Fruit fly (Drosophila melanogaster) whole organism, embryonic: ENCODE results near the gene CG42671.
A peak's percentile ranks its signal among the peaks of the same experiment; 100 is the strongest.

Source experiments
- ATbp ChIP-seq: fragments of 200-800 bp; sonication (Bioruptor generic); optimal IDR thresholded peaks from 2 replicates; lab custom pipeline; 2017; ENCODE audit warnings: missing biosample characterization, mild to moderate bottlenecking, missing genetic modification characterization, missing genetic modification reagents
- Adf1 ChIP-seq: fragments of 200-800 bp; sonication (Bioruptor generic); IDR thresholded peaks from 2 replicates; pipeline ENCODE4 v1.3.6; 2022; ENCODE audit warnings: missing biosample characterization, missing genetic modification characterization
- BtbVII ChIP-seq: fragments of 200-800 bp; sonication (Bioruptor generic); optimal IDR thresholded peaks from 3 replicates; lab custom pipeline; 2017; ENCODE audit warnings: missing biosample characterization, mild to moderate bottlenecking, missing genetic modification characterization
- CG10274 ChIP-seq: fragments of 200-800 bp; sonication (Bioruptor generic); optimal IDR thresholded peaks from 3 replicates; lab custom pipeline; 2017; ENCODE audit warnings: missing biosample characterization, mild to moderate bottlenecking, missing genetic modification characterization
- CG12071 ChIP-seq: fragments of 200-800 bp; sonication (Bioruptor generic); optimal IDR thresholded peaks from 3 replicates; lab custom pipeline; 2018; ENCODE audit warnings: missing biosample characterization, mild to moderate bottlenecking, missing genetic modification characterization
- CG13287 ChIP-seq: fragments of 200-800 bp; sonication (Bioruptor generic); IDR thresholded peaks from 2 replicates; pipeline ENCODE4 v1.3.6; 2022; ENCODE audit warnings: missing biosample characterization, missing genetic modification characterization; ENCODE audit not compliant: partially characterized antibody
- CG1529 ChIP-seq: fragments of 200-800 bp; sonication (Bioruptor generic); optimal IDR thresholded peaks from 3 replicates; lab custom pipeline; 2018; ENCODE audit warnings: missing biosample characterization, missing genetic modification characterization
- CG16779 ChIP-seq: fragments of 200-800 bp; sonication (Bioruptor generic); IDR thresholded peaks from 2 replicates; pipeline ENCODE4 v1.3.6; 2022; ENCODE audit warnings: missing biosample characterization, missing genetic modification characterization
- CG2199 ChIP-seq: fragments of 200-800 bp; sonication (Bioruptor generic); IDR thresholded peaks from 3 replicates; pipeline ENCODE4 v1.3.6; 2022; ENCODE audit warnings: missing biosample characterization, missing genetic modification characterization
- CG2202 ChIP-seq: fragments of 200-800 bp; sonication (Bioruptor generic); optimal IDR thresholded peaks from 2 replicates; lab custom pipeline; 2018; ENCODE audit warnings: missing biosample characterization, mild to moderate bottlenecking, missing genetic modification characterization
- CG3407 ChIP-seq: fragments of 200-800 bp; sonication (Bioruptor generic); optimal IDR thresholded peaks from 2 replicates; lab custom pipeline; 2018; ENCODE audit warnings: missing biosample characterization, mild to moderate bottlenecking, missing genetic modification characterization
- CG34224 ChIP-seq: fragments of 200-800 bp; sonication (Bioruptor generic); IDR thresholded peaks from 3 replicates; pipeline ENCODE4 v1.3.6; 2022; ENCODE audit warnings: missing biosample characterization, missing genetic modification characterization; ENCODE audit not compliant: partially characterized antibody
- CG4360 ChIP-seq: fragments of 200-800 bp; sonication (Bioruptor generic); IDR thresholded peaks from 2 replicates; pipeline ENCODE4 v1.3.6; 2022; ENCODE audit warnings: missing biosample characterization, missing genetic modification characterization
- CG8290 ChIP-seq, 3 experiments: fragments of 200-800 bp; sonication (Bioruptor generic); optimal IDR thresholded peaks; 2 replicates each; lab custom pipeline; 2016 to 2019; ENCODE audit warnings: missing biosample characterization in 3 of 3, missing genetic modification characterization in 3 of 3, mild to moderate bottlenecking in 2 of 3, moderate library complexity in 1 of 3
- CG8924 ChIP-seq: fragments of 200-800 bp; optimal IDR thresholded peaks from 3 replicates; lab custom pipeline; 2019; ENCODE audit warnings: missing biosample characterization, mild to moderate bottlenecking, missing genetic modification characterization, moderate library complexity
- Elba2 ChIP-seq: fragments of 200-800 bp; sonication (Bioruptor generic); optimal IDR thresholded peaks from 3 replicates; lab custom pipeline; 2016; ENCODE audit warnings: missing biosample characterization, missing genetic modification characterization
- Fer1 ChIP-seq: fragments of 200-800 bp; sonication (Bioruptor generic); optimal IDR thresholded peaks from 2 replicates; lab custom pipeline; 2017; ENCODE audit warnings: missing biosample characterization, mild to moderate bottlenecking, missing genetic modification characterization
- Hand ChIP-seq: fragments of 200-800 bp; sonication (Bioruptor generic); optimal IDR thresholded peaks from 2 replicates; lab custom pipeline; 2017; ENCODE audit warnings: mild to moderate bottlenecking, missing biosample characterization, missing genetic modification reagents, missing genetic modification characterization
- Hey ChIP-seq: fragments of 200-800 bp; sonication (Bioruptor generic); optimal IDR thresholded peaks from 3 replicates; lab custom pipeline; 2018; ENCODE audit warnings: missing biosample characterization, mild to moderate bottlenecking, missing genetic modification characterization
- MTF-1 ChIP-seq: fragments of 200-800 bp; sonication (Bioruptor generic); optimal IDR thresholded peaks from 2 replicates; lab custom pipeline; 2018; ENCODE audit warnings: missing biosample characterization, mild to moderate bottlenecking, missing genetic modification characterization, borderline replicate concordance
- Neu2 ChIP-seq: fragments of 200-800 bp; sonication (Bioruptor generic); optimal IDR thresholded peaks from 3 replicates; lab custom pipeline; 2016; ENCODE audit warnings: missing biosample characterization, missing genetic modification characterization, borderline replicate concordance
- Xrp1 ChIP-seq: fragments of 200-800 bp; sonication (Bioruptor generic); IDR thresholded peaks from 2 replicates; pipeline ENCODE4 v1.3.6; 2022; ENCODE audit warnings: missing biosample characterization, missing genetic modification characterization
- abd-A ChIP-seq: fragments of 200-800 bp; sonication (Bioruptor generic); optimal IDR thresholded peaks from 3 replicates; lab custom pipeline; 2019; ENCODE audit warnings: missing biosample characterization, mild to moderate bottlenecking, missing genetic modification characterization, moderate library complexity
- caup ChIP-seq: fragments of 200-800 bp; sonication (Bioruptor generic); optimal IDR thresholded peaks from 3 replicates; lab custom pipeline; 2017; ENCODE audit warnings: missing biosample characterization, mild to moderate bottlenecking, missing genetic modification characterization, moderate library complexity; ENCODE audit not compliant: severe bottlenecking
- ci ChIP-seq: fragments of 200-800 bp; sonication (Bioruptor generic); IDR thresholded peaks from 3 replicates; pipeline ENCODE4 v1.3.6; 2022; ENCODE audit warnings: missing biosample characterization, missing genetic modification characterization
- eve ChIP-seq, 2 experiments: fragments of >200 bp; optimal IDR thresholded peaks; 2 replicates each; lab custom pipeline; 2017; ENCODE audit warnings: missing biosample characterization in 2 of 2, missing genetic modification characterization in 2 of 2
- fd3F ChIP-seq: fragments of 200-800 bp; sonication (Bioruptor generic); optimal IDR thresholded peaks from 2 replicates; lab custom pipeline; 2018; ENCODE audit warnings: missing biosample characterization, mild to moderate bottlenecking, missing genetic modification characterization, moderate library complexity
- fd64A ChIP-seq: fragments of 200-800 bp; sonication (Bioruptor generic); optimal IDR thresholded peaks from 3 replicates; lab custom pipeline; 2018; ENCODE audit warnings: missing biosample characterization, mild to moderate bottlenecking, missing genetic modification characterization
- gcm ChIP-seq: fragments of 200-800 bp; sonication (Bioruptor generic); optimal IDR thresholded peaks from 2 replicates; lab custom pipeline; 2019; ENCODE audit warnings: missing biosample characterization, mild to moderate bottlenecking, missing genetic modification characterization, moderate library complexity
- gsb-n ChIP-seq: fragments of 200-800 bp; sonication (Bioruptor generic); optimal IDR thresholded peaks from 3 replicates; lab custom pipeline; 2018; ENCODE audit warnings: missing biosample characterization, mild to moderate bottlenecking, missing genetic modification characterization
- hkb ChIP-seq, 2 experiments: fragments of 200-800 bp in 1 of 2; fragments of >200 bp in 1 of 2; sonication (Bioruptor generic) in 1 of 2; IDR thresholded peaks in 1 of 2; optimal IDR thresholded peaks in 1 of 2; 2 replicates each; pipeline versions ENCODE4 v1.3.6 to Lab custom; 2017 to 2022; ENCODE audit warnings: missing biosample characterization in 1 of 2, missing genetic modification characterization in 1 of 2
- insv ChIP-seq, 2 experiments: fragments of 200-800 bp; sonication (Bioruptor generic); optimal IDR thresholded peaks; 3 replicates each; lab custom pipeline; 2016 to 2018; ENCODE audit warnings: missing biosample characterization in 2 of 2, missing genetic modification characterization in 2 of 2
- jigr1 ChIP-seq: fragments of 200-800 bp; sonication (Bioruptor generic); IDR thresholded peaks from 3 replicates; pipeline ENCODE4 v1.3.6; 2022; ENCODE audit warnings: missing biosample characterization, missing genetic modification characterization
- kni ChIP-seq: fragments of 200-800 bp; sonication (Bioruptor generic); optimal IDR thresholded peaks from 3 replicates; lab custom pipeline; 2017; ENCODE audit warnings: mild to moderate bottlenecking, missing biosample characterization, missing genetic modification reagents, missing genetic modification characterization
- nau ChIP-seq: fragments of 200-800 bp; sonication (Bioruptor generic); optimal IDR thresholded peaks from 3 replicates; lab custom pipeline; 2017; ENCODE audit warnings: missing biosample characterization, mild to moderate bottlenecking, missing genetic modification characterization, missing genetic modification reagents
- nerfin-1 ChIP-seq: fragments of 200-800 bp; sonication (Bioruptor generic); optimal IDR thresholded peaks from 3 replicates; lab custom pipeline; 2019; ENCODE audit warnings: missing biosample characterization, mild to moderate bottlenecking, missing genetic modification characterization, moderate library complexity
- onecut ChIP-seq: fragments of 200-800 bp; sonication (Bioruptor generic); IDR thresholded peaks from 2 replicates; pipeline ENCODE4 v1.3.6; 2022; ENCODE audit warnings: missing biosample characterization, missing genetic modification characterization
- pros ChIP-seq: fragments of 200-800 bp; sonication (Bioruptor generic); optimal IDR thresholded peaks from 3 replicates; lab custom pipeline; 2019; ENCODE audit warnings: missing biosample characterization, mild to moderate bottlenecking, missing genetic modification characterization, moderate library complexity
- row ChIP-seq: fragments of 200-800 bp; sonication (Bioruptor generic); IDR thresholded peaks from 3 replicates; pipeline ENCODE4 v1.3.6; 2022; ENCODE audit warnings: missing biosample characterization, missing genetic modification characterization
- sd ChIP-seq: fragments of 200-800 bp; sonication (Bioruptor generic); optimal IDR thresholded peaks from 3 replicates; lab custom pipeline; 2018; ENCODE audit warnings: missing biosample characterization, mild to moderate bottlenecking, missing genetic modification characterization, moderate library complexity
- shn ChIP-seq: fragments of 200-800 bp; sonication (Bioruptor generic); optimal IDR thresholded peaks from 3 replicates; lab custom pipeline; 2016; ENCODE audit warnings: missing biosample characterization, missing genetic modification characterization
- sim ChIP-seq: fragments of 200-800 bp; sonication (Bioruptor generic); IDR thresholded peaks from 2 replicates; pipeline ENCODE4 v1.3.6; 2022; ENCODE audit warnings: missing biosample characterization, missing genetic modification characterization
- wek ChIP-seq: fragments of 200-800 bp; sonication (Bioruptor generic); optimal IDR thresholded peaks from 3 replicates; lab custom pipeline; 2018; ENCODE audit warnings: missing biosample characterization, mild to moderate bottlenecking, missing genetic modification characterization, moderate library complexity
- z ChIP-seq: fragments of 200-800 bp; sonication (Bioruptor generic); IDR thresholded peaks from 3 replicates; pipeline ENCODE4 v1.3.6; 2022; ENCODE audit warnings: missing biosample characterization, missing genetic modification characterization
- zen2 ChIP-seq: fragments of 200-800 bp; sonication (Bioruptor generic); IDR thresholded peaks from 3 replicates; pipeline ENCODE4 v1.3.6; 2022; ENCODE audit warnings: missing biosample characterization, missing genetic modification characterization; ENCODE audit not compliant: partially characterized antibody
- zf30C ChIP-seq: fragments of 200-800 bp; sonication (Bioruptor generic); optimal IDR thresholded peaks from 3 replicates; lab custom pipeline; 2018; ENCODE audit warnings: missing biosample characterization, mild to moderate bottlenecking, missing genetic modification characterization

The CG42671 gene

dm6 chr3L:11247370-11248255 lies 33.3 kb downstream of the CG42671 start (continued):
- TF ChIP-seq nerfin-1 (tag; lab: Kevin White, UChicago) (peak; percentile 47), wek (GFP tag; lab: Kevin White, UChicago) (peak; percentile 61), ci (peak; percentile 85), insv (GFP tag; optimal IDR thresholded peaks at IDR 0.05; lab: Kevin White, UChicago) (peak in 1 of 2 experiments; percentile 45), Hand (peak; percentile 31), z (GFP tag; lab: Robert Waterston, UW) (peak; percentile 96), nau (GFP tag; lab: Kevin White, UChicago) (peak; percentile 80), MTF-1 (GFP tag; lab: Kevin White, UChicago) (peak; percentile 36), row (GFP tag; lab: Robert Waterston, UW) (0 out of 3 replicates have a peak, but pooled peaks have one; percentile 12), Neu2 (GFP tag; lab: Kevin White, UChicago) (no peak), zen2 (GFP tag; lab: Robert Waterston, UW) (peak; percentile 66), fd3F (GFP tag; lab: Kevin White, UChicago) (no peak), CG34224 (peak; percentile 65), CG2202 (tag; lab: Kevin White, UChicago) (peak; percentile 28), Hey (no peak), CG12071 (GFP tag; lab: Kevin White, UChicago) (peak; percentile 67), eve (GFP tag; optimal IDR thresholded peaks at IDR 0.05; lab: Kevin White, UChicago) (peak in 1 of 2 experiments; percentile 74), hkb (optimal IDR thresholded peaks at IDR 0.05; lab: Kevin White, UChicago) (no peak), hkb (GFP tag; IDR thresholded peaks at IDR 0.05; lab: Robert Waterston, UW) (0 out of 2 replicates have a peak, but pooled peaks have one; percentile 54), CG8290 (GFP tag; optimal IDR thresholded peaks at IDR 0.05; lab: Kevin White, UChicago) (no peak), CG8290 (tag; optimal IDR thresholded peaks at IDR 0.05; lab: Kevin White, UChicago) (peak in 1 of 2 experiments; percentile 45), gcm (GFP tag; lab: Kevin White, UChicago) (peak; percentile 28), CG1529 (peak; percentile 13), CG13287 (GFP tag; lab: Robert Waterston, UW) (peak; percentile 48), sim (GFP tag; lab: Robert Waterston, UW) (peak; percentile 27; the same call in 1 of the 2 replicates), ATbp (peak; percentile 14), Fer1 (GFP tag; lab: Kevin White, UChicago) (peak; percentile 13), gsb-n (tag; lab: Kevin White, UChicago) (peak; percentile 25), Xrp1 (GFP tag; lab: Robert Waterston, UW) (peak; percentile 39; the same call in 1 of the 2 replicates), CG4360 (peak; percentile 43; the same call in 1 of the 2 replicates), shn (GFP tag; lab: Kevin White, UChicago) (no peak), fd64A (GFP tag; lab: Kevin White, UChicago) (peak; percentile 43), onecut (GFP tag; lab: Robert Waterston, UW) (peak; percentile 54), BtbVII (GFP tag; lab: Kevin White, UChicago) (peak; percentile 28), caup (peak; percentile 10), kni (GFP tag; lab: Kevin White, UChicago) (peak; percentile 81), CG10274 (GFP tag; lab: Kevin White, UChicago) (no peak), CG16779 (GFP tag; lab: Robert Waterston, UW) (no peak), zf30C (peak; percentile 15), CG3407 (peak; percentile 96), jigr1 (GFP tag; lab: Robert Waterston, UW) (no peak), CG8924 (tag; lab: Kevin White, UChicago) (peak; percentile 23), Adf1 (GFP tag; lab: Robert Waterston, UW) (peak; percentile 89), pros (peak; percentile 54), sd (tag; lab: Kevin White, UChicago) (no peak), abd-A (tag; lab: Kevin White, UChicago) (peak; percentile 42), Elba2 (peak; percentile 40), CG2199 (peak; percentile 90; the same call in 2 of the 3 replicates)
